Worm (Caenorhabditis elegans) whole organism, late embryonic: ENCODE data around the gene gldi-6.
"Not testable (repeated sequence)": the region's sequence is repeated elsewhere in the genome, so short reads cannot be mapped to it uniquely, and the experiment has no call there.

Experiments used
- ceh-14 ChIP-seq: sonication (generic microtip); optimal IDR thresholded peaks from 2 replicates; lab custom pipeline; 2016; ENCODE audit warnings: missing genotype, missing genetic modification characterization, missing compliant biosample characterization
- ceh-6 ChIP-seq: fragments of 200-800 bp; sonication (Bioruptor generic); optimal IDR thresholded peaks from 2 replicates; lab custom pipeline; 2018; ENCODE audit warnings: mild to moderate bottlenecking, missing genetic modification characterization, missing compliant biosample characterization
- fkh-10 ChIP-seq: fragments of 150-350 bp; optimal IDR thresholded peaks from 2 replicates; lab custom pipeline; 2014; ENCODE audit warnings: missing biosample characterization, missing genetic modification reagents, missing genetic modification characterization
- lim-6 ChIP-seq: sonication (generic microtip); optimal IDR thresholded peaks from 2 replicates; lab custom pipeline; 2016; ENCODE audit warnings: missing genetic modification characterization, missing compliant biosample characterization
- nhr-11 ChIP-seq: fragments of 150-350 bp; optimal IDR thresholded peaks from 2 replicates; lab custom pipeline; 2014; ENCODE audit warnings: missing biosample characterization, missing genetic modification characterization
- pros-1 ChIP-seq: fragments of 150-350 bp; optimal IDR thresholded peaks from 2 replicates; lab custom pipeline; 2014; ENCODE audit warnings: missing biosample characterization, missing genetic modification reagents, missing genetic modification characterization
- sdc-2 ChIP-seq: sonication (generic microtip); optimal IDR thresholded peaks from 2 replicates; lab custom pipeline; 2016; ENCODE audit warnings: missing genotype, missing genetic modification characterization, missing compliant biosample characterization
- sox-4 ChIP-seq: sonication (generic microtip); optimal IDR thresholded peaks from 2 replicates; lab custom pipeline; 2017; ENCODE audit warnings: mild to moderate bottlenecking, missing genetic modification characterization, inconsistent platforms, missing compliant biosample characterization
- tbx-2 ChIP-seq: sonication (generic microtip); optimal IDR thresholded peaks from 2 replicates; lab custom pipeline; 2016; ENCODE audit warnings: missing genetic modification characterization, missing compliant biosample characterization
- unc-86 ChIP-seq: sonication (generic microtip); optimal IDR thresholded peaks from 2 replicates; lab custom pipeline; 2016; ENCODE audit warnings: missing genetic modification characterization, missing compliant biosample characterization

ce11 chrII:3464580-3464979 is 17.8 kb downstream of the gldi-6 start, which contains the start of gene C16C8.10:
- TF ChIP-seq lim-6 (tag; lab: Kevin White, UChicago); ceh-14; fkh-10 (GFP tag; lab: Kevin White, UChicago); nhr-11 (tag; lab: Kevin White, UChicago); pros-1 (tag; lab: Kevin White, UChicago); unc-86 (tag; lab: Kevin White, UChicago); sdc-2 (tag; lab: Kevin White, UChicago); sox-4 (tag; lab: Kevin White, UChicago); tbx-2 (tag; lab: Kevin White, UChicago); ceh-6: not testable (repeated sequence)
